Fruit fly (Drosophila melanogaster) Kc167 (cell line): Measurements from ENCODE around the gene spdi.

Source experiments
- Myc ChIP-seq: fragments of >200 bp; optimal IDR thresholded peaks from 2 replicates; lab custom pipeline; 2017; ENCODE audit warnings: missing external identifiers
- Sin3A ChIP-seq: fragments of >200 bp; optimal IDR thresholded peaks from 2 replicates; lab custom pipeline; 2018; ENCODE audit warnings: missing external identifiers
- h ChIP-seq: fragments of >200 bp; optimal IDR thresholded peaks from 3 replicates; lab custom pipeline; 2018; ENCODE audit warnings: missing external identifiers
- insv ChIP-seq: fragments of >200 bp; optimal IDR thresholded peaks from 3 replicates; lab custom pipeline; 2018; ENCODE audit warnings: missing external identifiers
- psq ChIP-seq: fragments of >200 bp; optimal IDR thresholded peaks from 2 replicates; lab custom pipeline; 2017; ENCODE audit warnings: missing external identifiers
- ttk ChIP-seq: sonication (Bioruptor generic); optimal IDR thresholded peaks from 2 replicates; lab custom pipeline; 2017; ENCODE audit warnings: missing external identifiers

DNA sequence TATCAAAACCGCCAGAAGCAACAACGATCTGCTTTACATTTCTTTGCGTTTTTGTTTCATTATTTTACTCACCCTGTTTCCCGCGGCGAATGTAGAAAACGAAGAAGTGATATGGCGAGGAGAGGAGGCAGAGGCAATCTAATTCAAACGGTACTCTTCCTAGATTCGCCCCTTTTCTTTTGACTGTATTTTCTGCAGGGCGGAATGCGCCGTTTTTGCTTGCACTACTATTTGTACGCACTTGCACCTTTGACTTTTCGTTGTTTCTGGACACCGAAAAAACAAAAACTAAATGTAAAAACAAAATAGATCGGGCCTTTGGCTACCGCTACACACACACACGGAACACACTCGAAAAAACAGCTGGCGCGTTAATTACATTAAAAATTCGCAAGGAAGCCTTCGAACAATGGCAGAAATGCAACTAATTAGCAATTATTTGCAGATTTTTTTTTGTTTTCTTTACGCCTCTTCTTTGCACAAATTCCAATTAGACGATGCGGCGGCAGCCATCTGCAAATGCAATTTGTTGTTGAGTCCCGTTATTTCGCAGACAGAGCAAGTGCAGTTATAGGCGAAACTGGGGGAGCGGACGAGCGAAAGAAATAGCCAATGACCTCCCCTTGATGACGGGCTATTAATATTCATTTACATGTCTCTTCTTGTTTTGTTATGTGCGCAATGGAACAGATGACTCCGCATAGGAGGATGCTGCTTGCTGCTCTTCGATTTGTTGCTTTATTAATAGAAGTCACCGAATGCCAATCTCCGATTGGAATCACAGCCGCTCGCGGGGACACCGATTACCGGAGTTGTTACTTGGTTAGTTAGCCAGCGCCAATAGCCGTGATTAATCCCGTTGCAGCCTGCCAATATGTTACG is 534 bp downstream of the spdi start:
- TF ChIP-seq h (lab: Kevin White, UChicago) (no peak), psq (lab: Kevin White, UChicago) (no peak), Myc (lab: Kevin White, UChicago) (no peak), insv (no peak), Sin3A (lab: Kevin White, UChicago) (no peak), ttk (lab: Kevin White, UChicago) (no peak)
